Fruit fly (Drosophila melanogaster) whole organism, wandering third instar larva: ENCODE measurements around the gene TotX.

Source experiments
- Hr78 ChIP-seq: fragments of >200 bp; optimal IDR thresholded peaks from 2 replicates; lab custom pipeline; 2017; ENCODE audit warnings: missing biosample characterization, missing genetic modification characterization
- Hr83 ChIP-seq: fragments of 200-300 bp; sonication (Bioruptor generic); optimal IDR thresholded peaks from 2 replicates; lab custom pipeline; 2016; ENCODE audit warnings: missing biosample characterization, mild to moderate bottlenecking, missing genetic modification characterization, moderate library complexity; ENCODE audit not compliant: poor library complexity, severe bottlenecking
- fru ChIP-seq: fragments of 200-800 bp; sonication (Bioruptor generic); optimal IDR thresholded peaks from 3 replicates; lab custom pipeline; 2016; ENCODE audit warnings: missing biosample characterization, mild to moderate bottlenecking, missing genetic modification characterization
- h ChIP-seq: fragments of 200-800 bp; sonication (Bioruptor generic); optimal IDR thresholded peaks from 3 replicates; lab custom pipeline; 2016; ENCODE audit warnings: missing biosample characterization, mild to moderate bottlenecking, missing genetic modification characterization
- pan ChIP-seq: fragments of >200 bp; optimal IDR thresholded peaks from 2 replicates; lab custom pipeline; 2017
- psq ChIP-seq: fragments of 200-800 bp; sonication (Bioruptor generic); optimal IDR thresholded peaks from 3 replicates; lab custom pipeline; 2017; ENCODE audit warnings: missing biosample characterization, mild to moderate bottlenecking, missing genetic modification characterization, moderate library complexity
- rgr ChIP-seq: fragments of 200-800 bp; sonication (Bioruptor generic); optimal IDR thresholded peaks from 3 replicates; lab custom pipeline; 2016; ENCODE audit warnings: missing biosample characterization, mild to moderate bottlenecking, missing genetic modification characterization
- usp ChIP-seq: fragments of >200 bp; optimal IDR thresholded peaks from 2 replicates; lab custom pipeline; 2017; ENCODE audit warnings: missing biosample characterization, missing genetic modification characterization

DNA sequence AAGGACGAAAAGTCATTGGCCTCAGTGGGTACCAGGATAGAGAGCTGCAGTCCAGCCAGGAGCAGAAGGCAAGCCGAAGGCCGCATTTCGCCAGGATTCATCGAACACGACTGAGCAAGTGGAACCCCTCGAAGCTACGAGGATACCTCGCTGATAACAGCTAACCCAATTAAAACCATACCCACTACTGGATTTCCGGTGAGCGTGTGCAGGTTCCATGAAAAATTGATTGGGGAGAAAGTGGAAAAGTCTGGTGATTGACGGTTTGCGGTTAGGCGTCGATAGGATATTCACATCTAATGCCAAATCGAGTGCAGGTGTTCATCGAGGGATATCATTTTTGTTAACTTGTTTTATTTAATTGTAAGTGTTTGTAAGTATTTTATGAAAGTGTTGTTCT, 45.5 kb downstream of the TotX start, which contains the start of gene Ir93a:
- TF ChIP-seq pan (no peak), Hr78 (GFP tag; lab: Kevin White, UChicago) (no peak), usp (GFP tag; lab: Kevin White, UChicago) (no peak), fru (no peak), Hr83 (GFP tag; lab: Kevin White, UChicago) (no peak), psq (GFP tag; lab: Kevin White, UChicago) (no peak), rgr (GFP tag; lab: Kevin White, UChicago) (no peak), h (GFP tag; lab: Kevin White, UChicago) (no peak)
